Fruit fly (Drosophila melanogaster) Kc167 (cell line): Measurements from ENCODE around the gene Coq6.

Experiments used
- Myc ChIP-seq: fragments of >200 bp; optimal IDR thresholded peaks from 2 replicates; lab custom pipeline; 2017; ENCODE audit warnings: missing external identifiers
- Sin3A ChIP-seq: fragments of >200 bp; optimal IDR thresholded peaks from 2 replicates; lab custom pipeline; 2018; ENCODE audit warnings: missing external identifiers
- h ChIP-seq: fragments of >200 bp; optimal IDR thresholded peaks from 3 replicates; lab custom pipeline; 2018; ENCODE audit warnings: missing external identifiers
- insv ChIP-seq: fragments of >200 bp; optimal IDR thresholded peaks from 3 replicates; lab custom pipeline; 2018; ENCODE audit warnings: missing external identifiers
- psq ChIP-seq: fragments of >200 bp; optimal IDR thresholded peaks from 2 replicates; lab custom pipeline; 2017; ENCODE audit warnings: missing external identifiers
- ttk ChIP-seq: sonication (Bioruptor generic); optimal IDR thresholded peaks from 2 replicates; lab custom pipeline; 2017; ENCODE audit warnings: missing external identifiers

Coq6 gene

dm6 chr2L:5546207-5546517 lies 14.1 kb upstream of the Coq6 start:
- TF ChIP-seq Sin3A (lab: Kevin White, UChicago), result no peak
- no peak for TF ChIP-seq ttk (lab: Kevin White, UChicago)
- no peak for TF ChIP-seq h (lab: Kevin White, UChicago)
- no peak for TF ChIP-seq insv (lab: Kevin White, UChicago)

dm6 chr2L:5542944-5543515 lies 11.0 kb upstream of the Coq6 start:
- TF ChIP-seq Sin3A (lab: Kevin White, UChicago), result no peak
- no peak for TF ChIP-seq h (lab: Kevin White, UChicago)
- no peak for TF ChIP-seq psq (lab: Kevin White, UChicago)
- TF ChIP-seq Myc (lab: Kevin White, UChicago), result no peak
- TF ChIP-seq ttk (lab: Kevin White, UChicago), result no peak
- no peak for TF ChIP-seq insv (lab: Kevin White, UChicago)

- TF ChIP-seq insv (lab: Kevin White, UChicago), result no peak
- no peak for TF ChIP-seq ttk (lab: Kevin White, UChicago)
- TF ChIP-seq Myc (lab: Kevin White, UChicago), result no peak
- TF ChIP-seq Sin3A (lab: Kevin White, UChicago), result no peak
- no peak for TF ChIP-seq h (lab: Kevin White, UChicago)
- no peak for TF ChIP-seq psq (lab: Kevin White, UChicago)
Measured at dm6 chr2L:5541935-5542685, 10.1 kb upstream of the Coq6 start, which contains the start of the genes Hel25E and Lam. TSS of gene Hel25E (minus strand) at chr2L:5542314. TSS of gene Lam (plus strand) at chr2L:5542480.

dm6 chr2L:5539034-5539433 lies 7.0 kb upstream of the Coq6 start, which contains the start of gene CG14015:
TSS of gene CG14015 (minus strand) at chr2L:5539196.
- TF ChIP-seq ttk (lab: Kevin White, UChicago), result no peak
- TF ChIP-seq Sin3A (lab: Kevin White, UChicago), result no peak
- no peak for TF ChIP-seq insv (lab: Kevin White, UChicago)
- TF ChIP-seq Myc (lab: Kevin White, UChicago), result no peak
- TF ChIP-seq psq (lab: Kevin White, UChicago), result no peak
- TF ChIP-seq h (lab: Kevin White, UChicago), result no peak

DNA sequence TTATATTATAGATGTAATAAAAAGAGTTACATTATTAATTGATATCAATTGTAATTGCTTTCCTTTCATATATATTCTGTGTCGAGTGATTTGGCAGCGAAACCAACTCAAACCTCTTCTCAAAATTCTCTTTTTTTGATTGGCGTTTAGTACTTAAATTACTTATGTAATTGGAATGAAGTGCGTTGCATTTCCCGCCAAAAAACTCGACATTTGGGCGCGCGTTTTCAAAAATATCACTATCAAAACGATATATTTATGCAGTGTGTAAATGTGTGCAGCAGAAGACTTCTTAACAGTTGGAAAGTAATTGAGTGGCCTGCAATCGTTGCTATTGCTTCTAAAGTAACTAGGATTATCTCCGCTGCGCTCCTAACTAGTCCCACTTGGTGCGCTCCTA lies 5.0 kb upstream of the Coq6 start:
- TF ChIP-seq Sin3A (lab: Kevin White, UChicago), result no peak

DNA sequence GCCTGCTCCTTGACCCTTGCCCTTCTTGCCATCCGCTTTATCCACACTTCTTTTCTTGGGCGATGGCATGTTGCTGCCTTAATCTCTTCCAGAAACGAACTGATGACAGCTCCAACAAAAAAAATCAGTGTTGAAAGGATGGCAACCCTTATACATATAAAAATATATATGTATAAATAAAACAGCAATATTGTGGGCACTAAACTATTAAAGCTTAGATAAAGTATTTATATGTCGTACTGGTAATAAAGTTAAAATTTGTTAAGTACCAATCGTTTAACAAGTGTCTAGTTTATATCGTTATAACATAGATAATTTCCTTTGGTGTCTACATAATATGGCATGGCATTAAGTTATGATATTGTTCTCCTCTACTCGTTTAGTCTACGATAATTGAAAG lies 4.6 kb upstream of the Coq6 start, which contains the start of gene tomb:
Gene tomb, minus strand, starts transcription at position 101 of the 400 bp plus-strand sequence.
- no peak for TF ChIP-seq ttk (lab: Kevin White, UChicago)
- no peak for TF ChIP-seq Myc (lab: Kevin White, UChicago)
- TF ChIP-seq h (lab: Kevin White, UChicago), result no peak
- no peak for TF ChIP-seq Sin3A (lab: Kevin White, UChicago)
- no peak for TF ChIP-seq psq (lab: Kevin White, UChicago)
- TF ChIP-seq insv (lab: Kevin White, UChicago), result no peak

DNA sequence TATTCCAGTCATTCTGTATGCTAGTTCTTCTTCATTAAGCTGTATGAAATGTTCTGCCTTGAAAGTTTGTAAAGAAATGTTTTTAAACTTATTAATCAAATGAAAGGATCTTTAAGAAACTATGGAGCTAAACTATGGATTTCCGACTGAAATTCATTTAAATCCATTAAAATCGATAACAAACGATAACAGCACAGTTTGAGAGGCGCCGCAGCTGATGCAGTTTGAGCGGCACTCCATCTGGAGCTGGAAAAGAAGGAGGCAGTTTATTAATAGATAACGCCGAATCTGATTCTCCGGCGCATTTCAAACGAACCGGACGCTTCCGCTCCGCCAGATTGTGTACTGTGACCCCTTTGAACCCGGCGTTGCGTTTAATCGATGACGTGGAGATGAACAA lies 4.2 kb downstream of the Coq6 start, which contains the start of gene CG31915:
Gene CG31915, plus strand, starts transcription at position 263 of the 400 bp plus-strand sequence.
- no peak for TF ChIP-seq ttk (lab: Kevin White, UChicago)
- TF ChIP-seq psq (lab: Kevin White, UChicago), result no peak
- TF ChIP-seq Sin3A (lab: Kevin White, UChicago), result no peak
- TF ChIP-seq Myc (lab: Kevin White, UChicago), result no peak
- no peak for TF ChIP-seq h (lab: Kevin White, UChicago)

- TF ChIP-seq insv (lab: Kevin White, UChicago) (no peak), Myc (lab: Kevin White, UChicago) (no peak), ttk (lab: Kevin White, UChicago) (no peak), h (lab: Kevin White, UChicago) (no peak), psq (lab: Kevin White, UChicago) (no peak), Sin3A (lab: Kevin White, UChicago) (no peak)
Measured at dm6 chr2L:5526738-5527137, 5.3 kb downstream of the Coq6 start, which contains the start of gene Cox11. TSS of gene Cox11 (plus strand) at chr2L:5526957.

- TF ChIP-seq Myc (lab: Kevin White, UChicago) (no peak), insv (lab: Kevin White, UChicago) (no peak), psq (lab: Kevin White, UChicago) (no peak), ttk (lab: Kevin White, UChicago) (no peak), h (lab: Kevin White, UChicago) (no peak), Sin3A (lab: Kevin White, UChicago) (no peak)
Measured at dm6 chr2L:5525723-5526122, 6.3 kb downstream of the Coq6 start, which contains the start of gene Cap-D3. TSS of gene Cap-D3 (plus strand) at chr2L:5525905.

- TF ChIP-seq h (lab: Kevin White, UChicago) (no peak), psq (lab: Kevin White, UChicago) (no peak)
Measured at dm6 chr2L:5523848-5524473, 8.1 kb downstream of the Coq6 start, which contains the start of the genes Vps52 and Elp4. TSS of gene Vps52 (minus strand) at chr2L:5523898. TSS of gene Elp4 (plus strand) at chr2L:5524139.

DNA sequence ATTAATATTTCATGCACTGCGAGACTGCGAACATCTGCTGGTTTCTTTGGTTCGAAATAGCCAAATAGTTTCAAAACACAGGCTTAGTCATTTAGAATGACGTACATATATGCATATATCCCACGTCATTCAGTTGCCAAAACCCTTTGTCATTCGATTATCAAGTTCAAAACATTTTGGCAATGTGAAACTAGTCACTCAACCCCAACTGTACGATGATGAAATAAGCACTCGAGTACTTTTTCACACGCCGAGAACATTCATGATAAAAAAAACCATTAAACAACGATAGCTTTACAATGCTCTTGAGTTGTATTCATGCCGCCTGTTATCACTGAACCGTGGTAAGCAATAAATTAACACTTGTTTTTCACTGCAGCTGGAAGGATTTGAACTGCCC lies 11.3 kb downstream of the Coq6 start:
- TF ChIP-seq Sin3A (lab: Kevin White, UChicago), result no peak
- TF ChIP-seq insv (lab: Kevin White, UChicago), result no peak
- no peak for TF ChIP-seq ttk (lab: Kevin White, UChicago)
- no peak for TF ChIP-seq psq (lab: Kevin White, UChicago)
- no peak for TF ChIP-seq Myc (lab: Kevin White, UChicago)
- no peak for TF ChIP-seq h (lab: Kevin White, UChicago)
